Fruit fly (Drosophila melanogaster) whole organism, embryonic: ENCODE results near the gene CG43707.

Experiments
- Ada2b ChIP-seq: fragments of 200-800 bp; sonication (Bioruptor generic); IDR thresholded peaks from 2 replicates; pipeline ENCODE4 v1.3.6; 2022; ENCODE audit warnings: missing biosample characterization, missing genetic modification characterization
- Antp ChIP-seq: fragments of 200-800 bp; sonication (Bioruptor generic); optimal IDR thresholded peaks from 3 replicates; lab custom pipeline; 2016; ENCODE audit warnings: missing biosample characterization, missing genetic modification characterization
- CG1024 ChIP-seq: fragments of 200-800 bp; sonication (Bioruptor generic); IDR thresholded peaks from 2 replicates; pipeline ENCODE4 v1.3.6; 2022; ENCODE audit warnings: missing biosample characterization, missing genetic modification characterization
- CG10274 ChIP-seq: fragments of 200-800 bp; sonication (Bioruptor generic); optimal IDR thresholded peaks from 3 replicates; lab custom pipeline; 2017; ENCODE audit warnings: missing biosample characterization, mild to moderate bottlenecking, missing genetic modification characterization
- CG10462 ChIP-seq: fragments of 200-800 bp; sonication (Bioruptor generic); optimal IDR thresholded peaks from 2 replicates; lab custom pipeline; 2016; ENCODE audit warnings: missing biosample characterization, missing genetic modification characterization
- CG10543 ChIP-seq: fragments of 200-800 bp; sonication (Bioruptor generic); optimal IDR thresholded peaks from 3 replicates; lab custom pipeline; 2017; ENCODE audit warnings: missing biosample characterization, mild to moderate bottlenecking, missing genetic modification characterization, moderate library complexity
- CG10565 ChIP-seq: fragments of 200-800 bp; sonication (Bioruptor generic); optimal IDR thresholded peaks from 3 replicates; lab custom pipeline; 2016; ENCODE audit warnings: missing biosample characterization, mild to moderate bottlenecking, missing genetic modification characterization
- CG12104 ChIP-seq: fragments of 200-800 bp; sonication (Bioruptor generic); optimal IDR thresholded peaks from 3 replicates; lab custom pipeline; 2016; ENCODE audit warnings: missing biosample characterization, missing genetic modification characterization
- CG13296 ChIP-seq: fragments of 200-800 bp; sonication (Bioruptor generic); optimal IDR thresholded peaks from 3 replicates; lab custom pipeline; 2018; ENCODE audit warnings: missing biosample characterization, mild to moderate bottlenecking, missing genetic modification characterization
- CG15073 ChIP-seq: fragments of 200-800 bp; sonication (Bioruptor generic); optimal IDR thresholded peaks from 2 replicates; lab custom pipeline; 2016; ENCODE audit warnings: missing biosample characterization, missing genetic modification characterization
- CG1602 ChIP-seq: fragments of 200-800 bp; sonication (Bioruptor generic); optimal IDR thresholded peaks from 3 replicates; lab custom pipeline; 2016; ENCODE audit warnings: missing biosample characterization, missing genetic modification characterization
- CG1647 ChIP-seq: fragments of 200-800 bp; sonication (Bioruptor generic); optimal IDR thresholded peaks from 3 replicates; lab custom pipeline; 2016; ENCODE audit warnings: missing biosample characterization, missing genetic modification characterization
- CG17385 ChIP-seq: fragments of 200-800 bp; sonication (Bioruptor generic); optimal IDR thresholded peaks from 3 replicates; lab custom pipeline; 2018; ENCODE audit warnings: missing biosample characterization, mild to moderate bottlenecking, missing genetic modification characterization
- CG1792 ChIP-seq: fragments of 200-800 bp; sonication (Bioruptor generic); optimal IDR thresholded peaks from 2 replicates; lab custom pipeline; 2016; ENCODE audit warnings: missing biosample characterization, missing genetic modification characterization
- CG2120 ChIP-seq: fragments of 200-800 bp; sonication (Bioruptor generic); optimal IDR thresholded peaks from 3 replicates; lab custom pipeline; 2016; ENCODE audit warnings: missing biosample characterization, missing genetic modification characterization
- CG3838 ChIP-seq: fragments of 200-800 bp; sonication (Bioruptor generic); optimal IDR thresholded peaks from 3 replicates; lab custom pipeline; 2016; ENCODE audit warnings: missing biosample characterization, missing genetic modification characterization
- CG5245 ChIP-seq: fragments of 200-800 bp; sonication (Bioruptor generic); optimal IDR thresholded peaks from 3 replicates; lab custom pipeline; 2016; ENCODE audit warnings: missing biosample characterization, missing genetic modification characterization
- CG7372 ChIP-seq: fragments of 200-800 bp; sonication (Bioruptor generic); IDR thresholded peaks from 2 replicates; pipeline ENCODE4 v1.3.6; 2022; ENCODE audit warnings: missing biosample characterization, missing genetic modification characterization
- CG7839 ChIP-seq: fragments of 200-800 bp; sonication (Bioruptor generic); optimal IDR thresholded peaks from 3 replicates; lab custom pipeline; 2018; ENCODE audit warnings: missing biosample characterization, mild to moderate bottlenecking, missing genetic modification characterization, moderate library complexity
- CG9437 ChIP-seq: fragments of 200-800 bp; sonication (Bioruptor generic); optimal IDR thresholded peaks from 2 replicates; lab custom pipeline; 2018; ENCODE audit warnings: missing biosample characterization, mild to moderate bottlenecking, missing genetic modification characterization
- CG9932 ChIP-seq: fragments of 200-800 bp; sonication (Bioruptor generic); IDR thresholded peaks from 2 replicates; pipeline ENCODE4 v1.3.6; 2022; ENCODE audit warnings: missing biosample characterization, missing genetic modification characterization
- CHES-1-like ChIP-seq: fragments of 200-800 bp; sonication (Bioruptor generic); optimal IDR thresholded peaks from 2 replicates; lab custom pipeline; 2016; ENCODE audit warnings: missing biosample characterization, missing genetic modification characterization
- CrebB ChIP-seq: fragments of 200-800 bp; sonication (Bioruptor generic); optimal IDR thresholded peaks from 3 replicates; lab custom pipeline; 2018; ENCODE audit warnings: missing biosample characterization, mild to moderate bottlenecking, missing genetic modification characterization
- Elba2 ChIP-seq: fragments of 200-800 bp; sonication (Bioruptor generic); optimal IDR thresholded peaks from 3 replicates; lab custom pipeline; 2016; ENCODE audit warnings: missing biosample characterization, missing genetic modification characterization
- H2.0 ChIP-seq: fragments of 200-800 bp; sonication (Bioruptor generic); IDR thresholded peaks from 2 replicates; pipeline ENCODE4 v1.3.6; 2022; ENCODE audit warnings: missing biosample characterization, missing genetic modification characterization
- Hand ChIP-seq: fragments of 200-800 bp; sonication (Bioruptor generic); optimal IDR thresholded peaks from 2 replicates; lab custom pipeline; 2017; ENCODE audit warnings: mild to moderate bottlenecking, missing biosample characterization, missing genetic modification reagents, missing genetic modification characterization
- Hmr ChIP-seq: fragments of 200-800 bp; sonication (Bioruptor generic); optimal IDR thresholded peaks from 3 replicates; lab custom pipeline; 2017; ENCODE audit warnings: mild to moderate bottlenecking, missing biosample characterization, missing genetic modification reagents, missing genetic modification characterization
- Hmx ChIP-seq: fragments of 200-800 bp; sonication (Bioruptor generic); optimal IDR thresholded peaks from 2 replicates; lab custom pipeline; 2016; ENCODE audit warnings: missing biosample characterization, missing genetic modification characterization
- Hr3 ChIP-seq: fragments of 200-800 bp; sonication (Bioruptor generic); optimal IDR thresholded peaks from 3 replicates; lab custom pipeline; 2016; ENCODE audit warnings: missing biosample characterization, missing genetic modification characterization
- Mad ChIP-seq: fragments of 200-800 bp; sonication (Bioruptor generic); optimal IDR thresholded peaks from 2 replicates; lab custom pipeline; 2016; ENCODE audit warnings: missing biosample characterization, missing genetic modification characterization
- NfI ChIP-seq: fragments of 200-800 bp; sonication (Bioruptor generic); optimal IDR thresholded peaks from 3 replicates; lab custom pipeline; 2018; ENCODE audit warnings: missing biosample characterization, mild to moderate bottlenecking, missing genetic modification characterization, moderate library complexity
- Stat92E ChIP-seq, 3 experiments: fragments of >200 bp in 2 of 3; fragments of 200-800 bp in 1 of 3; sonication (Bioruptor generic) in 1 of 3; optimal IDR thresholded peaks; 2 replicates each; lab custom pipeline; 2017 to 2019; ENCODE audit warnings: missing biosample characterization in 3 of 3, missing genetic modification characterization in 3 of 3, mild to moderate bottlenecking in 1 of 3, moderate library complexity in 1 of 3
- Taf1 ChIP-seq: fragments of 200-800 bp; sonication (Bioruptor generic); IDR thresholded peaks from 2 replicates; pipeline ENCODE4 v1.3.6; 2022; ENCODE audit warnings: missing biosample characterization, missing genetic modification characterization
- bsh ChIP-seq, 2 experiments: fragments of 200-800 bp; sonication (Bioruptor generic); optimal IDR thresholded peaks; 2 replicates each; lab custom pipeline; 2017 to 2018; ENCODE audit warnings: mild to moderate bottlenecking in 2 of 2, missing biosample characterization in 2 of 2, missing genetic modification characterization in 2 of 2, moderate library complexity in 1 of 2
- chn ChIP-seq: fragments of 200-800 bp; sonication (Bioruptor generic); optimal IDR thresholded peaks from 2 replicates; lab custom pipeline; 2016; ENCODE audit warnings: missing biosample characterization, missing genetic modification characterization
- cwo ChIP-seq: fragments of 200-800 bp; sonication (Bioruptor generic); optimal IDR thresholded peaks from 3 replicates; lab custom pipeline; 2017; ENCODE audit warnings: missing biosample characterization, missing genetic modification characterization, mild to moderate bottlenecking, moderate library complexity, missing genetic modification reagents
- dan ChIP-seq: fragments of 200-800 bp; sonication (Bioruptor generic); IDR thresholded peaks from 2 replicates; pipeline ENCODE4 v1.3.6; 2022; ENCODE audit warnings: missing biosample characterization, missing genetic modification characterization
- dati ChIP-seq: fragments of 200-800 bp; sonication (Bioruptor generic); IDR thresholded peaks from 2 replicates; pipeline ENCODE4 v1.3.6; 2022; ENCODE audit warnings: missing biosample characterization, missing genetic modification characterization
- ewg ChIP-seq: fragments of 200-800 bp; sonication (Bioruptor generic); optimal IDR thresholded peaks from 3 replicates; lab custom pipeline; 2017; ENCODE audit warnings: mild to moderate bottlenecking, missing biosample characterization, missing genetic modification reagents, missing genetic modification characterization
- gfzf ChIP-seq: fragments of 200-800 bp; sonication (Bioruptor generic); optimal IDR thresholded peaks from 2 replicates; lab custom pipeline; 2016; ENCODE audit warnings: missing biosample characterization, mild to moderate bottlenecking, missing genetic modification characterization, moderate library complexity
- gsb ChIP-seq: fragments of 200-800 bp; sonication (Bioruptor generic); IDR thresholded peaks from 2 replicates; pipeline ENCODE4 v1.3.6; 2022; ENCODE audit warnings: missing biosample characterization, missing genetic modification characterization
- lbe ChIP-seq: fragments of 200-800 bp; sonication (Bioruptor generic); optimal IDR thresholded peaks from 2 replicates; lab custom pipeline; 2016; ENCODE audit warnings: missing biosample characterization, mild to moderate bottlenecking, missing genetic modification characterization
- lmd ChIP-seq: fragments of 200-800 bp; sonication (Bioruptor generic); IDR thresholded peaks from 2 replicates; pipeline ENCODE4 v1.3.6; 2022; ENCODE audit warnings: missing biosample characterization, missing genetic modification characterization
- org-1 ChIP-seq: fragments of 200-800 bp; sonication (Bioruptor generic); optimal IDR thresholded peaks from 2 replicates; lab custom pipeline; 2017; ENCODE audit warnings: missing biosample characterization, missing genetic modification characterization
- phol ChIP-seq: fragments of 200-800 bp; sonication (Bioruptor generic); optimal IDR thresholded peaks from 3 replicates; lab custom pipeline; 2018; ENCODE audit warnings: missing biosample characterization, mild to moderate bottlenecking, missing genetic modification characterization, moderate library complexity
- row ChIP-seq: fragments of 200-800 bp; sonication (Bioruptor generic); IDR thresholded peaks from 3 replicates; pipeline ENCODE4 v1.3.6; 2022; ENCODE audit warnings: missing biosample characterization, missing genetic modification characterization
- so ChIP-seq: fragments of 200-800 bp; sonication (Bioruptor generic); IDR thresholded peaks from 3 replicates; pipeline ENCODE4 v1.3.6; 2022; ENCODE audit warnings: missing biosample characterization, missing genetic modification characterization
- sob ChIP-seq: fragments of 200-800 bp; sonication (Bioruptor generic); IDR thresholded peaks from 2 replicates; pipeline ENCODE4 v1.3.6; 2022; ENCODE audit warnings: missing biosample characterization, missing genetic modification characterization
- vvl ChIP-seq: fragments of 200-800 bp; sonication (Bioruptor generic); IDR thresholded peaks from 2 replicates; pipeline ENCODE4 v1.3.6; 2022; ENCODE audit warnings: missing biosample characterization, missing genetic modification characterization

Gene CG43707

dm6 chr2L:3748691-3749090 lies 8.4 kb upstream of the CG43707 start (continued):
- TF ChIP-seq NfI (GFP tag; lab: Kevin White, UChicago): peak; percentile 51
- TF ChIP-seq Hand: peak; percentile 6
- TF ChIP-seq Ada2b (GFP tag; lab: Robert Waterston, UW): peak; percentile 11; the same call in 1 of the 2 replicates
- TF ChIP-seq CG7372 (GFP tag; lab: Robert Waterston, UW): no peak
- TF ChIP-seq Mad (GFP tag; lab: Kevin White, UChicago): no peak
- TF ChIP-seq CG7839: peak; percentile 34
- 0 out of 2 replicates have a peak, but pooled peaks have one; percentile 14 for TF ChIP-seq gsb
- no peak for TF ChIP-seq Antp (GFP tag; lab: Kevin White, UChicago)
- TF ChIP-seq Taf1 (GFP tag; lab: Robert Waterston, UW): no peak
- peak; percentile 49 for TF ChIP-seq CG2120 (GFP tag; lab: Kevin White, UChicago)
- TF ChIP-seq vvl (GFP tag; lab: Robert Waterston, UW): peak; percentile 48; the same call in 1 of the 2 replicates
- TF ChIP-seq ewg (GFP tag; lab: Kevin White, UChicago): no peak

dm6 chr2L:3754835-3755547 lies 2.1 kb upstream of the CG43707 start:
- TF ChIP-seq cwo: peak; percentile 50
- TF ChIP-seq CG12104 (GFP tag; lab: Kevin White, UChicago): no peak
- TF ChIP-seq dati (GFP tag; lab: Robert Waterston, UW): no peak
- TF ChIP-seq CG1792 (GFP tag; lab: Kevin White, UChicago): no peak
- TF ChIP-seq CG1024 (GFP tag; lab: Robert Waterston, UW): no peak
- TF ChIP-seq CG5245 (GFP tag; lab: Kevin White, UChicago): no peak
- no peak for TF ChIP-seq so
- TF ChIP-seq lbe (GFP tag; lab: Kevin White, UChicago): no peak
- TF ChIP-seq CHES-1-like (GFP tag; lab: Kevin White, UChicago): no peak
- TF ChIP-seq CG13296 (GFP tag; lab: Kevin White, UChicago): peak; percentile 24
- TF ChIP-seq CG9932 (GFP tag; lab: Robert Waterston, UW): peak; percentile 58
- TF ChIP-seq Elba2 (GFP tag; lab: Kevin White, UChicago): no peak
- no peak for TF ChIP-seq CG10274 (GFP tag; lab: Kevin White, UChicago)
- no peak for TF ChIP-seq CG10543
- TF ChIP-seq row (GFP tag; lab: Robert Waterston, UW): peak; percentile 65; the same call in 2 of the 3 replicates
- TF ChIP-seq Hmr (GFP tag; lab: Kevin White, UChicago): peak; percentile 81
- no peak for TF ChIP-seq CG1647 (GFP tag; lab: Kevin White, UChicago)
- TF ChIP-seq CG15073: no peak
- TF ChIP-seq gfzf (GFP tag; lab: Kevin White, UChicago): no peak
- TF ChIP-seq org-1 (GFP tag; lab: Kevin White, UChicago): no peak
- TF ChIP-seq CG10462: no peak
- TF ChIP-seq lmd (GFP tag; lab: Robert Waterston, UW): peak; percentile 25; the same call in 1 of the 2 replicates
- no peak for TF ChIP-seq chn (GFP tag; lab: Kevin White, UChicago)
- no peak for TF ChIP-seq Hr3 (GFP tag; lab: Kevin White, UChicago)
- no peak for TF ChIP-seq CG9437 (GFP tag; lab: Kevin White, UChicago)
- TF ChIP-seq CG1602 (GFP tag; lab: Kevin White, UChicago): no peak
- no peak for TF ChIP-seq dan (GFP tag; lab: Robert Waterston, UW)
- peak; percentile 7 for TF ChIP-seq phol (tag; lab: Kevin White, UChicago)
- no peak for TF ChIP-seq H2.0 (GFP tag; lab: Robert Waterston, UW)
- peak; percentile 37 for TF ChIP-seq CG17385
- peak; percentile 67 for TF ChIP-seq sob (GFP tag; lab: Robert Waterston, UW)
- no peak for TF ChIP-seq CG3838 (GFP tag; lab: Kevin White, UChicago)
- TF ChIP-seq CG10565: no peak
- no peak for TF ChIP-seq Hmx
- no peak for TF ChIP-seq bsh (GFP tag; optimal IDR thresholded peaks at IDR 0.05; lab: Kevin White, UChicago)
- peak; percentile 5 for TF ChIP-seq CrebB
- no peak for TF ChIP-seq Stat92E (GFP tag; optimal IDR thresholded peaks at IDR 0.05; lab: Kevin White, UChicago)
- peak; percentile 78 for TF ChIP-seq CG2120 (GFP tag; lab: Kevin White, UChicago)
